Worm (Caenorhabditis elegans) whole organism, L3 larva: ENCODE data around the gene D1086.19.

ENCODE experiments used
- R02D3.7 ChIP-seq: fragments of 150-350 bp; optimal IDR thresholded peaks from 2 replicates; lab custom pipeline; 2014; ENCODE audit warnings: missing biosample characterization, missing genetic modification characterization
- ceh-28 ChIP-seq: fragments of 150-350 bp; optimal IDR thresholded peaks from 2 replicates; lab custom pipeline; 2014; ENCODE audit warnings: missing biosample characterization, missing genetic modification reagents, missing genetic modification characterization
- ceh-82 ChIP-seq: fragments of 150-350 bp; optimal IDR thresholded peaks from 2 replicates; lab custom pipeline; 2014; ENCODE audit warnings: missing biosample characterization, missing genetic modification characterization
- jun-1 ChIP-seq: fragments of 150-350 bp; optimal IDR thresholded peaks from 2 replicates; lab custom pipeline; 2014; ENCODE audit warnings: missing biosample characterization, missing genetic modification reagents, missing genetic modification characterization
- lin-15B ChIP-seq: fragments of 150-350 bp; optimal IDR thresholded peaks from 2 replicates; lab custom pipeline; 2014; ENCODE audit warnings: missing biosample characterization, missing genetic modification characterization
- nhr-25 ChIP-seq: sonication (generic microtip); optimal IDR thresholded peaks from 2 replicates; lab custom pipeline; 2017; ENCODE audit warnings: missing biosample characterization, missing genetic modification characterization
- nhr-28 ChIP-seq: fragments of 150-350 bp; optimal IDR thresholded peaks from 2 replicates; lab custom pipeline; 2014; ENCODE audit warnings: missing biosample characterization, missing genetic modification characterization
- pha-4 ChIP-seq: fragments of 150-350 bp; optimal IDR thresholded peaks from 2 replicates; lab custom pipeline; 2014; ENCODE audit warnings: missing biosample characterization, missing genetic modification reagents, missing genetic modification characterization
- snpc-4 ChIP-seq: fragments of 150-350 bp; optimal IDR thresholded peaks from 2 replicates; lab custom pipeline; 2014; ENCODE audit warnings: missing biosample characterization, missing genetic modification characterization
- unc-62 ChIP-seq: fragments of 150-350 bp; sonication (generic microtip); optimal IDR thresholded peaks from 4 replicates; lab custom pipeline; 2014; ENCODE audit warnings: missing biosample characterization, missing genetic modification reagents, missing genetic modification characterization
- ztf-11 ChIP-seq: fragments of 150-350 bp; optimal IDR thresholded peaks from 2 replicates; lab custom pipeline; 2014; ENCODE audit warnings: missing biosample characterization, missing genetic modification characterization
- ztf-4 ChIP-seq: fragments of 150-350 bp; optimal IDR thresholded peaks from 2 replicates; lab custom pipeline; 2014; ENCODE audit warnings: missing biosample characterization, missing genetic modification characterization

ce11 chrV:14074160-14074559 lies 14.0 kb upstream of the D1086.19 start, which contains the start of gene D1086.11:
- TF ChIP-seq ztf-11 (tag; lab: Kevin White, UChicago), result no peak
- TF ChIP-seq ceh-82, result no peak
- TF ChIP-seq jun-1 (tag; lab: Kevin White, UChicago), result no peak
- TF ChIP-seq snpc-4 (tag; lab: Kevin White, UChicago), result no peak
- no peak for TF ChIP-seq R02D3.7
- no peak for TF ChIP-seq pha-4 (tag; lab: Kevin White, UChicago)
- TF ChIP-seq unc-62, result no peak
- TF ChIP-seq ztf-4 (tag; lab: Kevin White, UChicago), result no peak
- TF ChIP-seq lin-15B (tag; lab: Kevin White, UChicago), result no peak
- TF ChIP-seq nhr-25, result no peak
- TF ChIP-seq ceh-28 (tag; lab: Kevin White, UChicago), result no peak
- TF ChIP-seq nhr-28, result no peak
